Fruit fly (Drosophila melanogaster) whole organism, prepupa: ENCODE data around the gene RapGAP1.
A peak's percentile ranks its signal among the peaks of the same experiment; 100 is the strongest.

Source experiments
- CG10631 ChIP-seq: fragments of 200-800 bp; sonication (Bioruptor generic); optimal IDR thresholded peaks from 2 replicates; lab custom pipeline; 2016; ENCODE audit warnings: missing biosample characterization, missing genetic modification characterization
- CG10669 ChIP-seq: fragments of 200-800 bp; sonication (Bioruptor generic); optimal IDR thresholded peaks from 3 replicates; lab custom pipeline; 2018; ENCODE audit warnings: missing biosample characterization, mild to moderate bottlenecking, missing genetic modification characterization, moderate library complexity
- CG11294 ChIP-seq: fragments of 200-800 bp; sonication (Bioruptor generic); IDR thresholded peaks from 2 replicates; pipeline ENCODE4 v1.3.6; 2022; ENCODE audit warnings: missing biosample characterization, missing genetic modification characterization
- CG11762 ChIP-seq: fragments of 200-800 bp; sonication (Bioruptor generic); optimal IDR thresholded peaks from 3 replicates; lab custom pipeline; 2016; ENCODE audit warnings: missing biosample characterization, missing genetic modification characterization; ENCODE audit not compliant: insufficient read depth
- CG11902 ChIP-seq: fragments of 200-800 bp; sonication (Bioruptor generic); optimal IDR thresholded peaks from 3 replicates; lab custom pipeline; 2016; ENCODE audit warnings: missing biosample characterization, missing genetic modification characterization
- CG15336 ChIP-seq: fragments of 200-800 bp; sonication (Bioruptor generic); IDR thresholded peaks from 2 replicates; pipeline ENCODE4 v1.3.6; 2022; ENCODE audit warnings: missing biosample characterization, missing genetic modification characterization
- CG1621 ChIP-seq: fragments of 200-800 bp; sonication (Bioruptor generic); optimal IDR thresholded peaks from 3 replicates; lab custom pipeline; 2018; ENCODE audit warnings: missing biosample characterization, mild to moderate bottlenecking, missing genetic modification characterization
- CG3032 ChIP-seq: fragments of 200-800 bp; optimal IDR thresholded peaks from 2 replicates; lab custom pipeline; 2019; ENCODE audit warnings: missing biosample characterization, mild to moderate bottlenecking, missing genetic modification characterization, moderate library complexity
- CG31627 ChIP-seq: fragments of 200-800 bp; sonication (Bioruptor generic); optimal IDR thresholded peaks from 3 replicates; lab custom pipeline; 2016; ENCODE audit warnings: missing biosample characterization, missing genetic modification characterization
- CG32006 ChIP-seq: fragments of 200-800 bp; sonication (Bioruptor generic); optimal IDR thresholded peaks from 3 replicates; lab custom pipeline; 2017; ENCODE audit warnings: missing biosample characterization, mild to moderate bottlenecking, missing genetic modification characterization
- CG34406 ChIP-seq: fragments of 200-800 bp; sonication (Bioruptor generic); optimal IDR thresholded peaks from 3 replicates; lab custom pipeline; 2016; ENCODE audit warnings: missing biosample characterization, missing genetic modification characterization
- CG3919 ChIP-seq: fragments of 200-800 bp; sonication (Bioruptor generic); optimal IDR thresholded peaks from 3 replicates; lab custom pipeline; 2016; ENCODE audit warnings: missing biosample characterization, missing genetic modification characterization
- CG6163 ChIP-seq: fragments of 200-800 bp; sonication (Bioruptor generic); IDR thresholded peaks from 3 replicates; pipeline ENCODE4 v1.3.6; 2022; ENCODE audit warnings: missing biosample characterization, missing genetic modification characterization
- CG6276 ChIP-seq: fragments of 200-800 bp; sonication (Bioruptor generic); optimal IDR thresholded peaks from 2 replicates; lab custom pipeline; 2017; ENCODE audit warnings: missing biosample characterization, mild to moderate bottlenecking, missing genetic modification characterization
- CG6792 ChIP-seq: fragments of 200-800 bp; sonication (Bioruptor generic); optimal IDR thresholded peaks from 3 replicates; lab custom pipeline; 2016; ENCODE audit warnings: missing biosample characterization, missing genetic modification characterization
- CG7368 ChIP-seq: fragments of 200-800 bp; sonication (Bioruptor generic); optimal IDR thresholded peaks from 3 replicates; lab custom pipeline; 2016; ENCODE audit warnings: missing biosample characterization, missing genetic modification characterization
- CG8119 ChIP-seq: fragments of 200-800 bp; sonication (Bioruptor generic); IDR thresholded peaks from 3 replicates; pipeline ENCODE4 v1.3.6; 2022; ENCODE audit warnings: missing biosample characterization, missing genetic modification characterization
- CG8319 ChIP-seq: fragments of 200-800 bp; sonication (Bioruptor generic); optimal IDR thresholded peaks from 3 replicates; lab custom pipeline; 2016; ENCODE audit warnings: missing biosample characterization, missing genetic modification characterization
- CG8632 ChIP-seq: fragments of 200-800 bp; sonication (Bioruptor generic); optimal IDR thresholded peaks from 3 replicates; lab custom pipeline; 2016; ENCODE audit warnings: missing biosample characterization, missing genetic modification characterization
- CG9139 ChIP-seq: fragments of 200-800 bp; sonication (Bioruptor generic); optimal IDR thresholded peaks from 3 replicates; lab custom pipeline; 2017; ENCODE audit warnings: missing biosample characterization, mild to moderate bottlenecking, missing genetic modification characterization
- Eip78C ChIP-seq: fragments of 200-800 bp; sonication (Bioruptor generic); peaks from one replicate; lab custom pipeline; 2016; ENCODE audit warnings: missing biosample characterization, missing genetic modification characterization
- Eip93F ChIP-seq: fragments of 200-800 bp; sonication (Bioruptor generic); optimal IDR thresholded peaks from 2 replicates; lab custom pipeline; 2016; ENCODE audit warnings: missing biosample characterization, mild to moderate bottlenecking, missing genetic modification characterization
- Ets21C ChIP-seq: fragments of 200-800 bp; sonication (Bioruptor generic); optimal IDR thresholded peaks from 3 replicates; lab custom pipeline; 2016; ENCODE audit warnings: missing biosample characterization, missing genetic modification characterization
- Gug ChIP-seq: fragments of 200-800 bp; sonication (Bioruptor generic); IDR thresholded peaks from 2 replicates; pipeline ENCODE4 v1.3.6; 2022; ENCODE audit warnings: missing biosample characterization, missing genetic modification characterization
- Hr4 ChIP-seq: fragments of 200-800 bp; sonication (Bioruptor generic); optimal IDR thresholded peaks from 3 replicates; lab custom pipeline; 2016; ENCODE audit warnings: missing biosample characterization, missing genetic modification characterization
- OdsH ChIP-seq: fragments of 200-800 bp; sonication (Bioruptor generic); optimal IDR thresholded peaks from 3 replicates; lab custom pipeline; 2016; ENCODE audit warnings: missing biosample characterization, missing genetic modification characterization
- Smox ChIP-seq: fragments of 200-800 bp; sonication (Bioruptor generic); optimal IDR thresholded peaks from 3 replicates; lab custom pipeline; 2016; ENCODE audit warnings: missing biosample characterization, missing genetic modification characterization
- Sox14 ChIP-seq: fragments of 200-800 bp; sonication (Bioruptor generic); optimal IDR thresholded peaks from 3 replicates; lab custom pipeline; 2016; ENCODE audit warnings: missing biosample characterization, missing genetic modification characterization
- Sox15 ChIP-seq: fragments of 200-800 bp; sonication (Bioruptor generic); optimal IDR thresholded peaks from 3 replicates; lab custom pipeline; 2016; ENCODE audit warnings: missing biosample characterization, missing genetic modification characterization
- achi ChIP-seq: fragments of 200-800 bp; sonication (Bioruptor generic); optimal IDR thresholded peaks from 3 replicates; lab custom pipeline; 2016; ENCODE audit warnings: missing biosample characterization, missing genetic modification characterization
- cyc ChIP-seq: fragments of 200-800 bp; sonication (Bioruptor generic); optimal IDR thresholded peaks from 3 replicates; lab custom pipeline; 2016; ENCODE audit warnings: missing biosample characterization, missing genetic modification characterization
- dsx ChIP-seq: fragments of 200-800 bp; optimal IDR thresholded peaks from 3 replicates; lab custom pipeline; 2019; ENCODE audit warnings: missing biosample characterization, mild to moderate bottlenecking, missing genetic modification characterization, moderate library complexity; ENCODE audit not compliant: poor library complexity, severe bottlenecking
- eg ChIP-seq: fragments of 200-800 bp; sonication (Bioruptor generic); IDR thresholded peaks from 3 replicates; pipeline ENCODE4 v1.3.6; 2022; ENCODE audit warnings: missing biosample characterization, missing genetic modification characterization
- fd59A ChIP-seq: fragments of 200-800 bp; sonication (Bioruptor generic); optimal IDR thresholded peaks from 2 replicates; lab custom pipeline; 2017; ENCODE audit warnings: missing biosample characterization, mild to moderate bottlenecking, missing genetic modification characterization, missing genetic modification reagents
- lz ChIP-seq: fragments of 200-800 bp; sonication (Bioruptor generic); optimal IDR thresholded peaks from 3 replicates; lab custom pipeline; 2016; ENCODE audit warnings: missing biosample characterization, missing genetic modification characterization
- net ChIP-seq: fragments of 200-800 bp; sonication (Bioruptor generic); optimal IDR thresholded peaks from 3 replicates; lab custom pipeline; 2016; ENCODE audit warnings: missing biosample characterization, missing genetic modification characterization
- spab ChIP-seq: fragments of 200-800 bp; sonication (Bioruptor generic); optimal IDR thresholded peaks from 2 replicates; lab custom pipeline; 2017; ENCODE audit warnings: missing biosample characterization, mild to moderate bottlenecking, missing genetic modification characterization, missing genetic modification reagents
- ss ChIP-seq, 2 experiments: fragments of 200-800 bp; sonication (Bioruptor generic); optimal IDR thresholded peaks; 2 replicates in 1 of 2; 3 replicates in 1 of 2; lab custom pipeline; 2017 to 2018; ENCODE audit warnings: mild to moderate bottlenecking in 2 of 2, missing biosample characterization in 2 of 2, missing genetic modification characterization in 2 of 2, moderate library complexity in 1 of 2
- svp ChIP-seq: fragments of 200-800 bp; sonication (Bioruptor generic); peaks from one replicate; lab custom pipeline; 2016; ENCODE audit warnings: missing biosample characterization, missing genetic modification characterization

RapGAP1 gene

DNA sequence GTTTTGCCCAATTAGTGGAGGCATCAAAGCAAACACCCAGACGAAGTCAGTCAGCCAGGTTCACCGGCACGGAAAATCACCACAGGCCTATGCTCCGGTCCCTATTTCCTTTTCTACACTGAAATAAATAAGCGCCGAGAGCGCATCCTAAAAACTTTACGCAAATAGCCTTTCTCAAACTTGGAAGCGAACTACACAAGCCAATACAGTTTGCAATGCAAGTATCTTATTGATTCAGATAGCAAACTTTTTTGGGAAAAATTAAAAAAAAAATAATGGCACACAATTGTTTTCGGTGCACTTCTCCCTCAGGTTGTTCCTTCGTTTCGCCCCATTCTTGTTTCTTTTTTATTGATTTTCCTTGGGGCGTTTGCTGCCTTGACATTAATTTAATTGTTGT, 13.9 kb downstream of the RapGAP1 start (continued):
- TF ChIP-seq CG6276, result peak; percentile 2
- peak; percentile 61 for TF ChIP-seq CG6792 (GFP tag; lab: Kevin White, UChicago)
- TF ChIP-seq CG10669, result peak; percentile 45
- no peak for TF ChIP-seq CG11762 (GFP tag; lab: Kevin White, UChicago)
- TF ChIP-seq Sox14 (GFP tag; lab: Kevin White, UChicago), result peak; percentile 35
- TF ChIP-seq Sox15 (GFP tag; lab: Kevin White, UChicago), result peak; percentile 40
- no peak for TF ChIP-seq Gug
- TF ChIP-seq Eip78C (GFP tag; lab: Kevin White, UChicago), result peak; percentile 85
- peak; percentile 19 for TF ChIP-seq CG8632 (GFP tag; lab: Kevin White, UChicago)
- peak; percentile 25 to 49 for TF ChIP-seq ss (GFP tag; optimal IDR thresholded peaks at IDR 0.05; lab: Kevin White, UChicago)
- peak; percentile 34 for TF ChIP-seq dsx (GFP tag; lab: Kevin White, UChicago)
- peak; percentile 31; the same call in 1 of the 3 replicates for TF ChIP-seq CG8119 (GFP tag; lab: Robert Waterston, UW)
- peak; percentile 47 for TF ChIP-seq OdsH (GFP tag; lab: Kevin White, UChicago)
- peak; percentile 60 for TF ChIP-seq CG31627 (GFP tag; lab: Kevin White, UChicago)
- no peak for TF ChIP-seq Eip93F (GFP tag; lab: Kevin White, UChicago)
- no peak for TF ChIP-seq CG1621 (tag; lab: Kevin White, UChicago)
- peak; percentile 7 for TF ChIP-seq CG11902 (GFP tag; lab: Kevin White, UChicago)
- peak; percentile 60; the same call in 2 of the 3 replicates for TF ChIP-seq eg (GFP tag; lab: Robert Waterston, UW)
- peak; percentile 32 for TF ChIP-seq Hr4 (GFP tag; lab: Kevin White, UChicago)
- TF ChIP-seq CG6163 (GFP tag; lab: Robert Waterston, UW), result peak; percentile 58; the same call in 2 of the 3 replicates
- no peak for TF ChIP-seq CG7368 (GFP tag; lab: Kevin White, UChicago)
- peak; percentile 15 for TF ChIP-seq CG34406
- peak; percentile 32 for TF ChIP-seq CG8319 (GFP tag; lab: Kevin White, UChicago)
- peak; percentile 3 for TF ChIP-seq fd59A (GFP tag; lab: Kevin White, UChicago)
- TF ChIP-seq CG15336 (GFP tag; lab: Robert Waterston, UW), result 0 out of 2 replicates have a peak, but pooled peaks have one; percentile 11
- peak; percentile 13 for TF ChIP-seq lz (GFP tag; lab: Kevin White, UChicago)
- TF ChIP-seq CG10631 (GFP tag; lab: Kevin White, UChicago), result peak; percentile 30
- TF ChIP-seq CG9139 (GFP tag; lab: Kevin White, UChicago), result peak; percentile 1
- peak; percentile 50 for TF ChIP-seq achi

dm6 chr2L:7562542-7562941, 16.2 kb downstream of the RapGAP1 start:
- TF ChIP-seq Eip93F (GFP tag; lab: Kevin White, UChicago), result no peak
- no peak for TF ChIP-seq CG32006 (GFP tag; lab: Kevin White, UChicago)
- TF ChIP-seq CG10631 (GFP tag; lab: Kevin White, UChicago), result no peak
- no peak for TF ChIP-seq CG34406

dm6 chr2L:7559532-7559931, 19.2 kb downstream of the RapGAP1 start:
- TF ChIP-seq dsx (GFP tag; lab: Kevin White, UChicago) (no peak), CG8632 (GFP tag; lab: Kevin White, UChicago) (no peak), spab (GFP tag; lab: Kevin White, UChicago) (no peak), OdsH (GFP tag; lab: Kevin White, UChicago) (no peak), CG6792 (GFP tag; lab: Kevin White, UChicago) (no peak), net (GFP tag; lab: Kevin White, UChicago) (peak; percentile 11), Smox (no peak), CG3032 (tag; lab: Kevin White, UChicago) (no peak), CG6276 (peak; percentile 9), CG11294 (GFP tag; lab: Robert Waterston, UW) (0 out of 2 replicates have a peak, but pooled peaks have one; percentile 9), Ets21C (no peak), ss (GFP tag; optimal IDR thresholded peaks at IDR 0.05; lab: Kevin White, UChicago) (peak in 1 of 2 experiments; percentile 29), CG8119 (GFP tag; lab: Robert Waterston, UW) (peak; percentile 53), Sox14 (GFP tag; lab: Kevin White, UChicago) (no peak), CG3919 (no peak), CG6163 (GFP tag; lab: Robert Waterston, UW) (peak; percentile 40; the same call in 1 of the 3 replicates), svp (GFP tag; lab: Kevin White, UChicago) (no peak), Gug (0 out of 2 replicates have a peak, but pooled peaks have one; percentile 29), eg (GFP tag; lab: Robert Waterston, UW) (peak; percentile 69; the same call in 2 of the 3 replicates), lz (GFP tag; lab: Kevin White, UChicago) (no peak), cyc (GFP tag; lab: Kevin White, UChicago) (no peak)
- TF ChIP-seq, all 60 proteins: peak for 8
